Fruit fly (Drosophila melanogaster) whole organism, wandering third instar larva: ENCODE data around the gene Egfrap.

Experiments used
- Abd-B ChIP-seq: fragments of >200 bp; optimal IDR thresholded peaks from 2 replicates; lab custom pipeline; 2017; ENCODE audit warnings: missing biosample characterization, missing genetic modification characterization
- CG32264 ChIP-seq: fragments of 200-800 bp; sonication (Bioruptor generic); optimal IDR thresholded peaks from 2 replicates; lab custom pipeline; 2016; ENCODE audit warnings: missing biosample characterization, missing genetic modification characterization
- CrebA ChIP-seq: fragments of 200-800 bp; sonication (Bioruptor generic); optimal IDR thresholded peaks from 2 replicates; lab custom pipeline; 2016; ENCODE audit warnings: missing biosample characterization, mild to moderate bottlenecking, missing genetic modification characterization, borderline replicate concordance
- Dfd ChIP-seq: fragments of >200 bp; optimal IDR thresholded peaks from 2 replicates; lab custom pipeline; 2017; ENCODE audit warnings: missing biosample characterization, missing genetic modification characterization
- Dif ChIP-seq: fragments of 200-275, 200-300 bp; sonication (Bioruptor generic); optimal IDR thresholded peaks from 2 replicates; lab custom pipeline; 2018; ENCODE audit warnings: missing biosample characterization, missing genetic modification characterization; ENCODE audit not compliant: partially characterized antibody
- GATAd ChIP-seq: sonication (Bioruptor generic); optimal IDR thresholded peaks from 2 replicates; lab custom pipeline; 2016; ENCODE audit warnings: missing biosample characterization, missing genetic modification characterization
- Jra ChIP-seq: sonication (Bioruptor generic); optimal IDR thresholded peaks from 2 replicates; lab custom pipeline; 2016; ENCODE audit warnings: missing biosample characterization, missing genetic modification characterization
- Mio ChIP-seq: sonication (Bioruptor generic); optimal IDR thresholded peaks from 2 replicates; lab custom pipeline; 2016; ENCODE audit warnings: missing biosample characterization, missing genetic modification characterization
- Myc ChIP-seq: fragments of >200 bp; optimal IDR thresholded peaks from 2 replicates; lab custom pipeline; 2017
- N ChIP-seq: fragments of >200 bp; optimal IDR thresholded peaks from 2 replicates; lab custom pipeline; 2018; ENCODE audit warnings: missing biosample characterization, missing external identifiers, missing genetic modification characterization
- OdsH ChIP-seq: fragments of 200-800 bp; sonication (Bioruptor generic); optimal IDR thresholded peaks from 2 replicates; lab custom pipeline; 2016; ENCODE audit warnings: missing biosample characterization, mild to moderate bottlenecking, missing genetic modification characterization
- Sp1 ChIP-seq: fragments of 200-800 bp; sonication (Bioruptor generic); optimal IDR thresholded peaks from 3 replicates; lab custom pipeline; 2019; ENCODE audit warnings: missing biosample characterization, mild to moderate bottlenecking, missing genetic modification characterization, moderate library complexity
- Vsx2 ChIP-seq: fragments of 200-300, 225-300 bp; sonication (Bioruptor generic); optimal IDR thresholded peaks from 2 replicates; lab custom pipeline; 2018; ENCODE audit warnings: missing biosample characterization, missing genetic modification characterization; ENCODE audit not compliant: partially characterized antibody
- br ChIP-seq: fragments of 200-800 bp; sonication (Bioruptor generic); optimal IDR thresholded peaks from 2 replicates; lab custom pipeline; 2016; ENCODE audit warnings: missing biosample characterization, missing genetic modification characterization
- brk ChIP-seq: fragments of 200-800 bp; sonication (Bioruptor generic); optimal IDR thresholded peaks from 2 replicates; lab custom pipeline; 2016; ENCODE audit warnings: missing biosample characterization, mild to moderate bottlenecking, missing genetic modification characterization
- dl ChIP-seq, 2 experiments: fragments of 175-275, 200-275 bp in 1 of 2; fragments of 200-275 bp in 1 of 2; sonication (Bioruptor generic); optimal IDR thresholded peaks; lab custom pipeline; 2018; ENCODE audit warnings: mild to moderate bottlenecking in 2 of 2, missing biosample characterization in 2 of 2, missing genetic modification characterization in 2 of 2, moderate library complexity in 2 of 2; ENCODE audit not compliant: partially characterized antibody in 2 of 2, insufficient read depth in 1 of 2
- dsf ChIP-seq: sonication (Bioruptor generic); optimal IDR thresholded peaks from 2 replicates; lab custom pipeline; 2016; ENCODE audit warnings: missing biosample characterization, missing genetic modification characterization, borderline replicate concordance
- ey ChIP-seq: fragments of 200-800 bp; sonication (Bioruptor generic); optimal IDR thresholded peaks from 2 replicates; lab custom pipeline; 2016; ENCODE audit warnings: missing biosample characterization, missing genetic modification characterization
- foxo ChIP-seq, 2 experiments: fragments of 200-800 bp; sonication (Bioruptor generic); optimal IDR thresholded peaks; 2 replicates in 1 of 2; 3 replicates in 1 of 2; lab custom pipeline; 2016 to 2017; ENCODE audit warnings: missing biosample characterization in 2 of 2, missing genetic modification characterization in 2 of 2
- fru ChIP-seq: fragments of 200-800 bp; sonication (Bioruptor generic); optimal IDR thresholded peaks from 3 replicates; lab custom pipeline; 2016; ENCODE audit warnings: missing biosample characterization, mild to moderate bottlenecking, missing genetic modification characterization
- h ChIP-seq: fragments of 200-800 bp; sonication (Bioruptor generic); optimal IDR thresholded peaks from 3 replicates; lab custom pipeline; 2016; ENCODE audit warnings: missing biosample characterization, mild to moderate bottlenecking, missing genetic modification characterization
- jim ChIP-seq: fragments of 175-275, 200-325 bp; sonication (Bioruptor generic); optimal IDR thresholded peaks from 2 replicates; lab custom pipeline; 2016; ENCODE audit warnings: missing biosample characterization, mild to moderate bottlenecking, missing genetic modification characterization
- lola ChIP-seq: fragments of >200 bp; optimal IDR thresholded peaks from 2 replicates; lab custom pipeline; 2017; ENCODE audit warnings: missing biosample characterization, missing genetic modification characterization
- pan ChIP-seq: fragments of >200 bp; optimal IDR thresholded peaks from 2 replicates; lab custom pipeline; 2017
- psq ChIP-seq: fragments of 200-800 bp; sonication (Bioruptor generic); optimal IDR thresholded peaks from 3 replicates; lab custom pipeline; 2017; ENCODE audit warnings: missing biosample characterization, mild to moderate bottlenecking, missing genetic modification characterization, moderate library complexity
- rgr ChIP-seq: fragments of 200-800 bp; sonication (Bioruptor generic); optimal IDR thresholded peaks from 3 replicates; lab custom pipeline; 2016; ENCODE audit warnings: missing biosample characterization, mild to moderate bottlenecking, missing genetic modification characterization
- sv ChIP-seq: fragments of 200-800 bp; sonication (Bioruptor generic); optimal IDR thresholded peaks from 3 replicates; lab custom pipeline; 2016; ENCODE audit warnings: missing biosample characterization, missing genetic modification characterization
- tai ChIP-seq: sonication (Bioruptor generic); optimal IDR thresholded peaks from 2 replicates; lab custom pipeline; 2016; ENCODE audit warnings: missing biosample characterization, missing genetic modification characterization
- usp ChIP-seq: fragments of >200 bp; optimal IDR thresholded peaks from 2 replicates; lab custom pipeline; 2017; ENCODE audit warnings: missing biosample characterization, missing genetic modification characterization
- woc ChIP-seq: sonication (Bioruptor generic); optimal IDR thresholded peaks from 2 replicates; lab custom pipeline; 2016; ENCODE audit warnings: missing biosample characterization, mild to moderate bottlenecking, missing genetic modification characterization

The Egfrap gene

dm6 chr3L:5987637-5988036 lies 37.2 kb upstream of the Egfrap start:
- TF ChIP-seq Vsx2, result no peak
- no peak for TF ChIP-seq Dif (GFP tag; lab: Kevin White, UChicago)
- no peak for TF ChIP-seq usp (GFP tag; lab: Kevin White, UChicago)
- TF ChIP-seq OdsH (GFP tag; lab: Kevin White, UChicago), result no peak
- TF ChIP-seq psq (GFP tag; lab: Kevin White, UChicago), result no peak
- no peak for TF ChIP-seq Mio
- TF ChIP-seq woc (GFP tag; lab: Kevin White, UChicago), result no peak
- TF ChIP-seq GATAd (GFP tag; lab: Kevin White, UChicago), result no peak
- TF ChIP-seq foxo (GFP tag; optimal IDR thresholded peaks at IDR 0.05; lab: Kevin White, UChicago), result no peak
- TF ChIP-seq lola, result no peak
- TF ChIP-seq dl (GFP tag; optimal IDR thresholded peaks at IDR 0.05; lab: Kevin White, UChicago; ENCODE audit: insufficient read depth in 1 of 2, partially characterized antibody in 2 of 2), result no peak
- no peak for TF ChIP-seq tai
- TF ChIP-seq h (GFP tag; lab: Kevin White, UChicago), result no peak
- TF ChIP-seq Jra (GFP tag; lab: Kevin White, UChicago), result no peak
- TF ChIP-seq N (GFP tag; lab: Kevin White, UChicago), result no peak
- no peak for TF ChIP-seq Sp1 (GFP tag; lab: Kevin White, UChicago)
- no peak for TF ChIP-seq brk
- TF ChIP-seq jim (GFP tag; lab: Kevin White, UChicago), result no peak

dm6 chr3L:5983593-5984225 lies 33.3 kb upstream of the Egfrap start:
- TF ChIP-seq sv (GFP tag; lab: Kevin White, UChicago), result no peak
- TF ChIP-seq GATAd (GFP tag; lab: Kevin White, UChicago), result no peak

DNA sequence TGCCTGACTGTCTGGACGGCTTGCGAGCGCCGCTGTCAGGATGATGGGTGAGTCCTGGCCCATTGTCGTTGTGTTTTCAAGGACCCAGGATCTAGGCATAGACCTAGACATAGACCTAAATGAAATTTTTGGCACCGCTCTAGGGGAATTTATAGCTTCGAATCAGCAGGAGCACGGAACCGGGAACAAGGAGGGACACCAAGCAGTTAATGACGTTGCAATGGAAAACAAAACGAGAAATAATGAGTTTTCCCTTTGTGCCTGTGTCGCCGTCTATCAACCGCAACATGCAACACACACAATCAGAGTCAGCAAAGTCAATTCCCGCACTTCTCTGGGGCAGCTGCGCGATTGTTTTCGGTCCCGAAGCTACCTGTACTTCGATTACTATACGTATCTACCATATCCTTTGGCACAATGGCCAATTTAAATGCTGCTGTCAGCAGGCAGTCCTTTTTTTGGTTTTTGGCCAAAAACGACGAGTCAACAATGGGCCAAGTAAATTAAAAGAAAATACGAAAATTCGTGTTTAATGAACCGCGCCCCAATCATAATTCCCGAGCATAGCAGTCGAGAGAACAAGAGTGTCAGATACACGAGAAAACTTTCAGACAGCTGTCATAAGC lies 32.6 kb upstream of the Egfrap start:
- TF ChIP-seq dsf (GFP tag; lab: Kevin White, UChicago), result no peak

DNA sequence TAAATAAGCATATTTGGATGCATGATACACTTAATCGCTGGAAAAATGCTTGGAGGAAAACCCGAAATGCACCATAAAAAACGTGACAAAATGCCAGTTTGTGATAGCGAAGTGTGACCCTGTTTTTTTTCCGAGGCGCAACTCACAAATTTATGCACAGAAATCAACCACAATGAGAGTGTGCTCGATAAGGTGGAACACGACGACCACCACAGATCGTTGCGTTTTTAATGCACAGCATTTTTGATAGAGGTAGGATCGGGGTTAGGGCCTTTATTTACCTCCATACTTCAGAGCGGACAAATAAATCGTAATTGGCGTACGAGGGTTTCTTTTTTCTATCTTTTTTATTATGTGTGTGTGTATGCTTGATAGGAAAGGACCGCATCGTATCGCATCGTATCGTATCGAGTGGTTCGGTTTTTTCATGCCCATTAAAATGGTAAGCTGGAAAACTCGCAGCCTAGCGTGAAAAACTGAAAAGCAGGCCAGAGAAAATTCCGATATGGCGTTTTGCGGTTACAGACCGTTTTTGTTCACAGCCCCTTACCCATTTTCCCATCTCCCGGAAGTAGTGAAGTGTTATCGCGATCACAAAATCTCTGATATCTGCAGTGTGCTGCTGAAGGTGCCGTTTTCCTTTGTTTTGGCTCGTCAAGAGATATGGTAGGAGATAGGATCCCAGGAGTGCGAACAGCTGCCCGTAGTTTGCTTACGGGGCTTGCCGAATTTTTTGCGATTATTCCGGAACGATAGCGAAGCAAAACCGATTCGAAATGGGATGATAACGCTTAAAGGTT lies 30.3 kb upstream of the Egfrap start:
- TF ChIP-seq CrebA (no peak), Dif (GFP tag; lab: Kevin White, UChicago) (no peak), Myc (lab: Kevin White, UChicago) (no peak), fru (no peak), Vsx2 (no peak), GATAd (GFP tag; lab: Kevin White, UChicago) (no peak), h (GFP tag; lab: Kevin White, UChicago) (no peak), Jra (GFP tag; lab: Kevin White, UChicago) (no peak), lola (no peak), CG32264 (no peak), pan (no peak), br (GFP tag; lab: Kevin White, UChicago) (no peak), dsf (GFP tag; lab: Kevin White, UChicago) (no peak), Abd-B (GFP tag; lab: Kevin White, UChicago) (no peak), OdsH (GFP tag; lab: Kevin White, UChicago) (no peak)

dm6 chr3L:5980120-5980519 lies 29.7 kb upstream of the Egfrap start:
- TF ChIP-seq psq (GFP tag; lab: Kevin White, UChicago) (no peak), jim (GFP tag; lab: Kevin White, UChicago) (no peak), Dfd (no peak), dsf (GFP tag; lab: Kevin White, UChicago) (no peak), tai (no peak), rgr (GFP tag; lab: Kevin White, UChicago) (no peak), Jra (GFP tag; lab: Kevin White, UChicago) (no peak), fru (no peak), sv (GFP tag; lab: Kevin White, UChicago) (no peak), Vsx2 (no peak), OdsH (GFP tag; lab: Kevin White, UChicago) (no peak), ey (GFP tag; lab: Kevin White, UChicago) (no peak), CrebA (no peak), usp (GFP tag; lab: Kevin White, UChicago) (no peak), Sp1 (GFP tag; lab: Kevin White, UChicago) (no peak), GATAd (GFP tag; lab: Kevin White, UChicago) (no peak)
